Fruit fly (Drosophila melanogaster) whole organism, embryonic: Measurements from ENCODE around the gene CG9514.

ENCODE experiments used
- CG10209 ChIP-seq: fragments of 200-800 bp; sonication (Bioruptor generic); optimal IDR thresholded peaks from 3 replicates; lab custom pipeline; 2017; ENCODE audit warnings: missing biosample characterization, mild to moderate bottlenecking, missing genetic modification characterization, missing genetic modification reagents
- CG10267 ChIP-seq: fragments of 200-800 bp; sonication (Bioruptor generic); optimal IDR thresholded peaks from 2 replicates; lab custom pipeline; 2018; ENCODE audit warnings: missing biosample characterization, mild to moderate bottlenecking, missing genetic modification characterization, moderate library complexity
- CG11560 ChIP-seq: fragments of 200-800 bp; sonication (Bioruptor generic); IDR thresholded peaks from 3 replicates; pipeline ENCODE4 v1.3.6; 2022; ENCODE audit warnings: missing biosample characterization, missing genetic modification characterization
- CG11723 ChIP-seq: fragments of 200-800 bp; sonication (Bioruptor generic); optimal IDR thresholded peaks from 2 replicates; lab custom pipeline; 2017; ENCODE audit warnings: missing biosample characterization, mild to moderate bottlenecking, missing genetic modification characterization
- CG12769 ChIP-seq: fragments of 200-800 bp; sonication (Bioruptor generic); optimal IDR thresholded peaks from 2 replicates; lab custom pipeline; 2019; ENCODE audit warnings: missing biosample characterization, mild to moderate bottlenecking, missing genetic modification characterization, moderate library complexity
- CG13296 ChIP-seq: fragments of 200-800 bp; sonication (Bioruptor generic); optimal IDR thresholded peaks from 3 replicates; lab custom pipeline; 2018; ENCODE audit warnings: missing biosample characterization, mild to moderate bottlenecking, missing genetic modification characterization
- CG15696 ChIP-seq: fragments of 200-800 bp; sonication (Bioruptor generic); optimal IDR thresholded peaks from 2 replicates; lab custom pipeline; 2019; ENCODE audit warnings: missing biosample characterization, mild to moderate bottlenecking, missing genetic modification characterization, moderate library complexity
- CG17328 ChIP-seq: fragments of 200-800 bp; sonication (Bioruptor generic); IDR thresholded peaks from 2 replicates; pipeline ENCODE4 v1.3.6; 2022; ENCODE audit warnings: missing biosample characterization, missing genetic modification characterization
- CG17361 ChIP-seq: fragments of 200-800 bp; sonication (Bioruptor generic); IDR thresholded peaks from 3 replicates; pipeline ENCODE4 v1.3.6; 2022; ENCODE audit warnings: missing biosample characterization, missing genetic modification characterization
- CG18011 ChIP-seq: fragments of 200-800 bp; sonication (Bioruptor generic); optimal IDR thresholded peaks from 2 replicates; lab custom pipeline; 2017; ENCODE audit warnings: missing biosample characterization, missing genetic modification characterization, mild to moderate bottlenecking, moderate library complexity, missing genotype
- CG18262 ChIP-seq: fragments of 200-800 bp; optimal IDR thresholded peaks from 3 replicates; lab custom pipeline; 2019; ENCODE audit warnings: missing biosample characterization, mild to moderate bottlenecking, missing genetic modification characterization, moderate library complexity
- CG2712 ChIP-seq: fragments of 200-800 bp; optimal IDR thresholded peaks from 3 replicates; lab custom pipeline; 2019; ENCODE audit warnings: missing biosample characterization, mild to moderate bottlenecking, missing genetic modification characterization, moderate library complexity
- CG30403 ChIP-seq: fragments of 200-800 bp; sonication (Bioruptor generic); optimal IDR thresholded peaks from 3 replicates; lab custom pipeline; 2016; ENCODE audit warnings: missing biosample characterization, missing genetic modification characterization
- CG31441 ChIP-seq: fragments of 200-800 bp; sonication (Bioruptor generic); IDR thresholded peaks from 2 replicates; pipeline ENCODE4 v1.3.6; 2022; ENCODE audit warnings: missing biosample characterization, missing genetic modification characterization
- CG4424 ChIP-seq: fragments of 200-800 bp; sonication (Bioruptor generic); optimal IDR thresholded peaks from 3 replicates; lab custom pipeline; 2016; ENCODE audit warnings: missing biosample characterization, missing genetic modification characterization
- CG5180 ChIP-seq: fragments of 200-800 bp; sonication (Bioruptor generic); optimal IDR thresholded peaks from 3 replicates; lab custom pipeline; 2017; ENCODE audit warnings: missing biosample characterization, missing genetic modification characterization, mild to moderate bottlenecking, moderate library complexity, missing genetic modification reagents
- CG5953 ChIP-seq: fragments of 200-800 bp; sonication (Bioruptor generic); IDR thresholded peaks from 2 replicates; pipeline ENCODE4 v1.3.6; 2022; ENCODE audit warnings: missing biosample characterization, missing genetic modification characterization
- CG6854 ChIP-seq: fragments of 200-800 bp; sonication (Bioruptor generic); optimal IDR thresholded peaks from 3 replicates; lab custom pipeline; 2017; ENCODE audit warnings: missing biosample characterization, mild to moderate bottlenecking, missing genetic modification characterization
- CG8290 ChIP-seq, 3 experiments: fragments of 200-800 bp; sonication (Bioruptor generic); optimal IDR thresholded peaks; 2 replicates each; lab custom pipeline; 2016 to 2019; ENCODE audit warnings: missing biosample characterization in 3 of 3, missing genetic modification characterization in 3 of 3, mild to moderate bottlenecking in 2 of 3, moderate library complexity in 1 of 3
- CG8388 ChIP-seq: fragments of 200-800 bp; sonication (Bioruptor generic); optimal IDR thresholded peaks from 2 replicates; lab custom pipeline; 2019; ENCODE audit warnings: missing biosample characterization, mild to moderate bottlenecking, missing genetic modification characterization, moderate library complexity
- CG9609 ChIP-seq: fragments of 200-800 bp; sonication (Bioruptor generic); optimal IDR thresholded peaks from 3 replicates; lab custom pipeline; 2016; ENCODE audit warnings: missing biosample characterization, missing genetic modification characterization
- D ChIP-seq, 2 experiments: fragments of 200-800 bp in 1 of 2; fragments of >200 bp in 1 of 2; sonication (Bioruptor generic) in 1 of 2; optimal IDR thresholded peaks; 2 replicates in 1 of 2; 3 replicates in 1 of 2; lab custom pipeline; 2017; ENCODE audit warnings: mild to moderate bottlenecking in 1 of 2, missing biosample characterization in 1 of 2, missing genetic modification characterization in 1 of 2, missing genetic modification reagents in 1 of 2
- D19A ChIP-seq: fragments of 200-800 bp; optimal IDR thresholded peaks from 3 replicates; lab custom pipeline; 2019; ENCODE audit warnings: missing biosample characterization, mild to moderate bottlenecking, missing genetic modification characterization, moderate library complexity
- Drgx ChIP-seq: fragments of 200-800 bp; sonication (Bioruptor generic); IDR thresholded peaks from 2 replicates; pipeline ENCODE4 v1.3.6; 2022; ENCODE audit warnings: missing biosample characterization, missing genetic modification characterization
- E2f2 ChIP-seq: fragments of 200-800 bp; sonication (Bioruptor generic); IDR thresholded peaks from 2 replicates; pipeline ENCODE4 v1.3.6; 2022; ENCODE audit warnings: missing biosample characterization, missing genetic modification characterization
- ERR ChIP-seq: fragments of 200-800 bp; sonication (Bioruptor generic); optimal IDR thresholded peaks from 2 replicates; lab custom pipeline; 2016; ENCODE audit warnings: missing biosample characterization, missing genetic modification characterization
- Hmr ChIP-seq: fragments of 200-800 bp; sonication (Bioruptor generic); optimal IDR thresholded peaks from 3 replicates; lab custom pipeline; 2017; ENCODE audit warnings: mild to moderate bottlenecking, missing biosample characterization, missing genetic modification reagents, missing genetic modification characterization
- Lpt ChIP-seq: fragments of >200 bp; optimal IDR thresholded peaks from 2 replicates; lab custom pipeline; 2018; ENCODE audit warnings: missing biosample characterization, missing genetic modification characterization
- Meics ChIP-seq: fragments of 200-800 bp; sonication (Bioruptor generic); optimal IDR thresholded peaks from 2 replicates; lab custom pipeline; 2017; ENCODE audit warnings: missing biosample characterization, mild to moderate bottlenecking, missing genetic modification characterization
- NC2α ChIP-seq: fragments of 200-800 bp; sonication (Bioruptor generic); optimal IDR thresholded peaks from 2 replicates; lab custom pipeline; 2016; ENCODE audit warnings: missing biosample characterization, missing genetic modification characterization
- Nf-YB ChIP-seq: fragments of 200-800 bp; sonication (Bioruptor generic); optimal IDR thresholded peaks from 3 replicates; lab custom pipeline; 2019; ENCODE audit warnings: missing biosample characterization, mild to moderate bottlenecking, missing genetic modification characterization, moderate library complexity
- Oaz ChIP-seq: fragments of 200-800 bp; sonication (Bioruptor generic); IDR thresholded peaks from 2 replicates; pipeline ENCODE4 v1.3.6; 2022; ENCODE audit warnings: missing biosample characterization, missing genetic modification characterization
- Ssrp ChIP-seq: fragments of 200-800 bp; sonication (Bioruptor generic); optimal IDR thresholded peaks from 2 replicates; lab custom pipeline; 2018; ENCODE audit warnings: missing biosample characterization, mild to moderate bottlenecking, missing genetic modification characterization, moderate library complexity
- Xrp1 ChIP-seq: fragments of 200-800 bp; sonication (Bioruptor generic); IDR thresholded peaks from 2 replicates; pipeline ENCODE4 v1.3.6; 2022; ENCODE audit warnings: missing biosample characterization, missing genetic modification characterization
- al ChIP-seq: fragments of 200-800 bp; sonication (Bioruptor generic); IDR thresholded peaks from 2 replicates; pipeline ENCODE4 v1.3.6; 2022; ENCODE audit warnings: missing biosample characterization, missing genetic modification characterization
- az2 ChIP-seq: fragments of 200-800 bp; sonication (Bioruptor generic); optimal IDR thresholded peaks from 3 replicates; lab custom pipeline; 2016; ENCODE audit warnings: missing biosample characterization, missing genetic modification characterization
- bigmax ChIP-seq: fragments of 200-800 bp; sonication (Bioruptor generic); optimal IDR thresholded peaks from 2 replicates; lab custom pipeline; 2018; ENCODE audit warnings: missing biosample characterization, mild to moderate bottlenecking, missing genetic modification characterization
- crc ChIP-seq: fragments of 200-800 bp; sonication (Bioruptor generic); optimal IDR thresholded peaks from 2 replicates; lab custom pipeline; 2016; ENCODE audit warnings: missing biosample characterization, missing genetic modification characterization
- fd96Cb ChIP-seq: fragments of 200-800 bp; sonication (Bioruptor generic); optimal IDR thresholded peaks from 2 replicates; lab custom pipeline; 2018; ENCODE audit warnings: missing biosample characterization, mild to moderate bottlenecking, missing genetic modification characterization, moderate library complexity
- gem ChIP-seq: fragments of 200-800 bp; sonication (Bioruptor generic); optimal IDR thresholded peaks from 2 replicates; lab custom pipeline; 2019; ENCODE audit warnings: missing biosample characterization, mild to moderate bottlenecking, missing genetic modification characterization, moderate library complexity
- gsb-n ChIP-seq: fragments of 200-800 bp; sonication (Bioruptor generic); optimal IDR thresholded peaks from 3 replicates; lab custom pipeline; 2018; ENCODE audit warnings: missing biosample characterization, mild to moderate bottlenecking, missing genetic modification characterization
- odd ChIP-seq: fragments of 200-800 bp; sonication (Bioruptor generic); optimal IDR thresholded peaks from 2 replicates; lab custom pipeline; 2017; ENCODE audit warnings: missing biosample characterization, mild to moderate bottlenecking, missing genetic modification characterization
- sc ChIP-seq, 3 experiments: fragments of >200 bp in 2 of 3; fragments of 200-800 bp in 1 of 3; sonication (Bioruptor generic) in 1 of 3; optimal IDR thresholded peaks; 2 replicates in 2 of 3; 3 replicates in 1 of 3; lab custom pipeline; 2017; ENCODE audit warnings: mild to moderate bottlenecking in 1 of 3, missing biosample characterization in 1 of 3, missing genetic modification characterization in 1 of 3, missing genetic modification reagents in 1 of 3
- schlank ChIP-seq: fragments of 200-800 bp; sonication (Bioruptor generic); optimal IDR thresholded peaks from 2 replicates; lab custom pipeline; 2018; ENCODE audit warnings: missing biosample characterization, mild to moderate bottlenecking, missing genetic modification characterization
- slbo ChIP-seq: fragments of 200-800 bp; sonication (Bioruptor generic); IDR thresholded peaks from 2 replicates; pipeline ENCODE4 v1.3.6; 2022; ENCODE audit warnings: missing biosample characterization, missing genetic modification characterization
- tap ChIP-seq: fragments of 200-800 bp; optimal IDR thresholded peaks from 3 replicates; lab custom pipeline; 2019; ENCODE audit warnings: missing biosample characterization, mild to moderate bottlenecking, missing genetic modification characterization, moderate library complexity
- wek ChIP-seq: fragments of 200-800 bp; sonication (Bioruptor generic); optimal IDR thresholded peaks from 3 replicates; lab custom pipeline; 2018; ENCODE audit warnings: missing biosample characterization, mild to moderate bottlenecking, missing genetic modification characterization, moderate library complexity
- wor ChIP-seq: fragments of 200-800 bp; sonication (Bioruptor generic); IDR thresholded peaks from 2 replicates; pipeline ENCODE4 v1.3.6; 2022; ENCODE audit warnings: missing biosample characterization, missing genetic modification characterization
- zf30C ChIP-seq: fragments of 200-800 bp; sonication (Bioruptor generic); optimal IDR thresholded peaks from 3 replicates; lab custom pipeline; 2018; ENCODE audit warnings: missing biosample characterization, mild to moderate bottlenecking, missing genetic modification characterization

Gene CG9514

DNA sequence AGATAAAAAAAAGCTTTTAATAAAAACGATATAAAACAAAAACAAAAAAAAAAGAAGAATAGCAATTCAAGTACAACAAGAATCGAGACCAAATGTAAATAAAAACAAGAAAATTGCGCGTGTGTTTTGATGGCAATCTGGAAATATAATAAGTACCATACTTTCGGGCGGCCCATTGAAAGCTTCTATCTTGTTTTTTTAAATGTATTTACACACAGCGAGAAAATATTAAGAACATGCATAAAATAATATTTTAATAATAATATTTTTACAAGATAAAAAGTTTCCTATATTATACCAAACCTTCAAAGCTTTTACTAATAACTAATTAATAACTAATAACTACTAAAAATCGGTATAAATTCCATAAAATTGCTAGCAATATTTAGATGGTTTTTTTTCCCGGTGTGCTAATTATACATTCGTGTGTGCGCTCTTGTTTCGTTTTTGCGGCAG is 56.2 kb downstream of the CG9514 start (continued):
- peak; percentile 30 for TF ChIP-seq D19A (tag; lab: Kevin White, UChicago)
- TF ChIP-seq Nf-YB = peak; percentile 3
- TF ChIP-seq tap (tag; lab: Kevin White, UChicago) = peak; percentile 37
- TF ChIP-seq CG5180 (GFP tag; lab: Kevin White, UChicago) = no peak
- TF ChIP-seq wor (GFP tag; lab: Robert Waterston, UW) = no peak
- TF ChIP-seq CG4424 (GFP tag; lab: Kevin White, UChicago) = peak; percentile 29
- TF ChIP-seq CG10267 (tag; lab: Kevin White, UChicago) = peak; percentile 59
- no peak for TF ChIP-seq CG11723 (GFP tag; lab: Kevin White, UChicago)
- peak; percentile 81 for TF ChIP-seq gem
- TF ChIP-seq Drgx = peak; percentile 28; the same call in 1 of the 2 replicates
- peak; percentile 62; the same call in 1 of the 2 replicates for TF ChIP-seq Xrp1 (GFP tag; lab: Robert Waterston, UW)
- TF ChIP-seq CG9609 = no peak
- peak; percentile 27 for TF ChIP-seq CG30403 (GFP tag; lab: Kevin White, UChicago)
- no peak for TF ChIP-seq CG11560 (tag; lab: Robert Waterston, UW)
- TF ChIP-seq CG6854 (GFP tag; lab: Kevin White, UChicago) = peak; percentile 11
- no peak for TF ChIP-seq bigmax (GFP tag; lab: Kevin White, UChicago)
- peak; percentile 59 for TF ChIP-seq CG2712 (tag; lab: Kevin White, UChicago)
- no peak for TF ChIP-seq wek (GFP tag; lab: Kevin White, UChicago)
- TF ChIP-seq CG18262 (tag; lab: Kevin White, UChicago) = peak; percentile 56
- no peak for TF ChIP-seq CG12769
- peak; percentile 75 for TF ChIP-seq slbo (GFP tag; lab: Robert Waterston, UW)
- TF ChIP-seq CG31441 (GFP tag; lab: Robert Waterston, UW) = peak; percentile 64
- TF ChIP-seq CG5953 = no peak
- no peak for TF ChIP-seq NC2α
- TF ChIP-seq al = peak; percentile 27; the same call in 1 of the 2 replicates
- peak; percentile 55 for TF ChIP-seq fd96Cb
- TF ChIP-seq sc (optimal IDR thresholded peaks at IDR 0.05; lab: Kevin White, UChicago) = no peak
- no peak for TF ChIP-seq sc (GFP tag; optimal IDR thresholded peaks at IDR 0.05; lab: Kevin White, UChicago)
- no peak for TF ChIP-seq crc (GFP tag; lab: Kevin White, UChicago)
- peak; percentile 67 for TF ChIP-seq zf30C (GFP tag; lab: Kevin White, UChicago)
- no peak for TF ChIP-seq CG18011 (GFP tag; lab: Kevin White, UChicago)
- TF ChIP-seq D (optimal IDR thresholded peaks at IDR 0.05; lab: Kevin White, UChicago) = no peak
- TF ChIP-seq D (GFP tag; optimal IDR thresholded peaks at IDR 0.05; lab: Kevin White, UChicago) = peak; percentile 31
- TF ChIP-seq Oaz (GFP tag; lab: Robert Waterston, UW) = no peak
- no peak for TF ChIP-seq CG8290 (GFP tag; optimal IDR thresholded peaks at IDR 0.05; lab: Kevin White, UChicago)
- no peak for TF ChIP-seq CG8290 (tag; optimal IDR thresholded peaks at IDR 0.05; lab: Kevin White, UChicago)
- peak; percentile 70 for TF ChIP-seq gsb-n
- peak; percentile 23; the same call in 1 of the 2 replicates for TF ChIP-seq CG17328 (GFP tag; lab: Robert Waterston, UW)
- TF ChIP-seq CG17361 = 0 out of 3 replicates have a peak, but pooled peaks have one; percentile 43
- peak; percentile 12 for TF ChIP-seq Ssrp (tag; lab: Kevin White, UChicago)
- peak; percentile 35 for TF ChIP-seq Hmr (GFP tag; lab: Kevin White, UChicago)
- peak; percentile 46 for TF ChIP-seq CG10209 (GFP tag; lab: Kevin White, UChicago)
- peak; percentile 43 for TF ChIP-seq CG8388
- peak; percentile 62 for TF ChIP-seq Meics
- no peak for TF ChIP-seq CG15696 (tag; lab: Kevin White, UChicago)
- TF ChIP-seq odd (GFP tag; lab: Kevin White, UChicago) = peak; percentile 9
- TF ChIP-seq Lpt (GFP tag; lab: Kevin White, UChicago) = no peak
- TF ChIP-seq az2 (GFP tag; lab: Kevin White, UChicago) = peak; percentile 38
- TF ChIP-seq schlank = no peak
- TF ChIP-seq E2f2 (GFP tag; lab: Robert Waterston, UW) = 0 out of 2 replicates have a peak, but pooled peaks have one; percentile 23
- TF ChIP-seq ERR = no peak
- TF ChIP-seq CG13296 = peak; percentile 21
